Worm (Caenorhabditis elegans) whole organism, L4 larva: ENCODE data around the gene zip-9.

Source experiments
- F49E8.2 ChIP-seq: sonication (generic microtip); optimal IDR thresholded peaks from 2 replicates; lab custom pipeline; 2016; ENCODE audit warnings: missing compliant biosample characterization, mild to moderate bottlenecking, missing genetic modification characterization, borderline replicate concordance
- aly-2 ChIP-seq: sonication (generic microtip); optimal IDR thresholded peaks from 2 replicates; lab custom pipeline; 2018; ENCODE audit warnings: missing biosample characterization, missing genetic modification characterization
- ceh-32 ChIP-seq: sonication (generic microtip); optimal IDR thresholded peaks from 2 replicates; lab custom pipeline; 2016; ENCODE audit warnings: mild to moderate bottlenecking, missing genetic modification characterization, missing compliant biosample characterization; ENCODE audit not compliant: poor library complexity
- ces-1 ChIP-seq: fragments of 150-350 bp; sonication (generic microtip); optimal IDR thresholded peaks from 4 replicates; lab custom pipeline; 2014; ENCODE audit warnings: missing biosample characterization, missing genetic modification reagents, missing genetic modification characterization
- dpl-1 ChIP-seq: fragments of 150-350 bp; optimal IDR thresholded peaks from 2 replicates; lab custom pipeline; 2014; ENCODE audit warnings: missing biosample characterization, missing genetic modification reagents, missing genetic modification characterization
- hlh-30 ChIP-seq: sonication (generic microtip); optimal IDR thresholded peaks from 2 replicates; lab custom pipeline; 2017; ENCODE audit warnings: antibody characterized with exemption, mild to moderate bottlenecking, missing genetic modification characterization, missing compliant biosample characterization; ENCODE audit not compliant: insufficient read depth
- lin-1 ChIP-seq: fragments of 200-800 bp; sonication (Bioruptor generic); IDR thresholded peaks from 2 replicates; pipeline ENCODE4 v1.3.6; 2022; ENCODE audit warnings: missing genetic modification reagents, missing genetic modification characterization, missing compliant biosample characterization
- mep-1 ChIP-seq: fragments of 150-350 bp; sonication (generic microtip); optimal IDR thresholded peaks from 3 replicates; lab custom pipeline; 2014; ENCODE audit warnings: missing biosample characterization, missing genetic modification characterization
- nhr-76 ChIP-seq: fragments of 150-350 bp; optimal IDR thresholded peaks from 2 replicates; lab custom pipeline; 2014; ENCODE audit warnings: missing biosample characterization, missing genetic modification characterization
- nhr-77 ChIP-seq: fragments of 150-350 bp; optimal IDR thresholded peaks from 2 replicates; lab custom pipeline; 2014; ENCODE audit warnings: missing biosample characterization, missing genetic modification characterization
- snpc-4 ChIP-seq: fragments of 150-350 bp; optimal IDR thresholded peaks from 2 replicates; lab custom pipeline; 2014; ENCODE audit warnings: missing biosample characterization, missing genetic modification characterization
- spr-3 ChIP-seq: fragments of 200-800 bp; sonication (Bioruptor generic); optimal IDR thresholded peaks from 2 replicates; lab custom pipeline; 2018; ENCODE audit warnings: mild to moderate bottlenecking, missing genetic modification characterization, missing compliant biosample characterization

- no peak for TF ChIP-seq F49E8.2
- TF ChIP-seq nhr-77 (tag; lab: Kevin White, UChicago) = peak; percentile 39
- TF ChIP-seq dpl-1 (GFP tag; lab: Kevin White, UChicago) = no peak
- no peak for TF ChIP-seq spr-3 (GFP tag; lab: Kevin White, UChicago)
- TF ChIP-seq hlh-30 (tag; lab: Kevin White, UChicago) = no peak
- TF ChIP-seq mep-1 (tag; lab: Kevin White, UChicago) = peak; percentile 59
- no peak for TF ChIP-seq ces-1 (GFP tag; lab: Kevin White, UChicago)
- TF ChIP-seq snpc-4 (tag; lab: Kevin White, UChicago) = no peak
- no peak for TF ChIP-seq aly-2 (tag; lab: Kevin White, UChicago)
- no peak for TF ChIP-seq lin-1 (GFP tag; lab: Robert Waterston, UW)
- no peak for TF ChIP-seq ceh-32
- TF ChIP-seq nhr-76 (tag; lab: Kevin White, UChicago) = no peak
Measured at ce11 chrV:10955681-10956476, 13.6 kb downstream of the zip-9 start, which contains the start of gene F17C11.13.
